Fruit fly (Drosophila melanogaster): ENCODE results near the gene Hcf.

Hcf gene

dm6 chr4:402928-403575, 43.3 kb downstream of the Hcf start:
- peak; percentile 60 for TF ChIP-seq Ets65A (GFP tag)
- TF ChIP-seq CG8388 (GFP tag; optimal IDR thresholded peaks at IDR 0.05): no peak
- no peak for TF ChIP-seq z (GFP tag; IDR thresholded peaks at IDR 0.05)
- TF ChIP-seq TFAM (GFP tag; optimal IDR thresholded peaks at IDR 0.05): no peak
- TF ChIP-seq Blimp-1 (GFP tag; optimal IDR thresholded peaks at IDR 0.05): no peak
- TF ChIP-seq twi (tag; optimal IDR thresholded peaks at IDR 0.05): no peak
- TF ChIP-seq sens (GFP tag): peak; percentile 55
- TF ChIP-seq chm (GFP tag; IDR thresholded peaks at IDR 0.05): no peak
- no peak for TF ChIP-seq Kr (GFP tag; optimal IDR thresholded peaks at IDR 0.05)

DNA sequence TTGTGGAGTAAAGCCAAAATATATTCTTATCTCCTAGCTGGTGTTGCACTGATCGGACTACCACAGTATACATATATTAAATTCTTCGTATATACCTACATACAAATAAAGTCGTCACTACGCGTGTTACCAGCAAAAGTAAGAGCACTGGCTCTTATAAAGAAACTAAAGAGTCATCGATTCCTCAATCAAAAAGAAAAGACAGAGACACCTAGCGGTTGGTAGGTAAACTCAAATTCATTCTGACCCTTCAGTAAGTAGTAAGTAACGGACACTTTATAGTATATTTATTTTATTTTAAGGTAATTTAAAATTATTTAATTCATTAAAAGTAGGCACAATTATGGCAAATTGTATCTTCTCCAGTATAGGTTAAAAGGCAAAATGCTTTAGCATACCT, 44.6 kb downstream of the Hcf start:
- TF ChIP-seq H2.0 (GFP tag; IDR thresholded peaks at IDR 0.05): no peak
- TF ChIP-seq CG12236 (GFP tag; optimal IDR thresholded peaks at IDR 0.05): no peak
- TF ChIP-seq CG13424 (tag; optimal IDR thresholded peaks at IDR 0.05): peak; percentile 44
- peak; percentile 50 for TF ChIP-seq CG31441 (GFP tag; IDR thresholded peaks at IDR 0.05)
- no peak for TF ChIP-seq yki (optimal IDR thresholded peaks at IDR 0.05)
- TF ChIP-seq fd102C (GFP tag; optimal IDR thresholded peaks at IDR 0.05): peak; percentile 49
- no peak for TF ChIP-seq CG10959 (GFP tag; IDR thresholded peaks at IDR 0.05)
- TF ChIP-seq CG17612 (GFP tag; IDR thresholded peaks at IDR 0.05): no peak
- TF ChIP-seq CG3995 (GFP tag; optimal IDR thresholded peaks at IDR 0.05): no peak
- peak; percentile 22 for TF ChIP-seq pfk (GFP tag; optimal IDR thresholded peaks at IDR 0.05)
- TF ChIP-seq Tbp (GFP tag; optimal IDR thresholded peaks at IDR 0.05): no peak
- TF ChIP-seq Xrp1 (GFP tag; IDR thresholded peaks at IDR 0.05): peak; percentile 58; the same call in 1 of the 2 replicates
- TF ChIP-seq ttk (GFP tag; IDR thresholded peaks at IDR 0.05): no peak
- TF ChIP-seq CG4707 (GFP tag; optimal IDR thresholded peaks at IDR 0.05): peak; percentile 78
- TF ChIP-seq Nf-YB (GFP tag; optimal IDR thresholded peaks at IDR 0.05): peak; percentile 37
- no peak for TF ChIP-seq Ssrp (tag; optimal IDR thresholded peaks at IDR 0.05)
- TF ChIP-seq D (optimal IDR thresholded peaks at IDR 0.05): no peak
- peak; percentile 41 for TF ChIP-seq D (GFP tag; optimal IDR thresholded peaks at IDR 0.05)
- peak; percentile 61 for TF ChIP-seq CG1233 (GFP tag; optimal IDR thresholded peaks at IDR 0.05)
- TF ChIP-seq Dp (GFP tag; optimal IDR thresholded peaks at IDR 0.05): no peak
- no peak for TF ChIP-seq CG4854 (GFP tag; optimal IDR thresholded peaks at IDR 0.05)
- TF ChIP-seq sc (optimal IDR thresholded peaks at IDR 0.05): no peak
- TF ChIP-seq sc (GFP tag; optimal IDR thresholded peaks at IDR 0.05): peak; percentile 19
- TF ChIP-seq Atf3 (GFP tag; optimal IDR thresholded peaks at IDR 0.05): no peak
- no peak for TF ChIP-seq bowl (GFP tag; IDR thresholded peaks at IDR 0.05)
- TF ChIP-seq CG2116 (GFP tag; optimal IDR thresholded peaks at IDR 0.05): no peak
- no peak for TF ChIP-seq CG13287 (GFP tag; IDR thresholded peaks at IDR 0.05; ENCODE audit: partially characterized antibody)
- TF ChIP-seq MESR4 (GFP tag; optimal IDR thresholded peaks at IDR 0.05): no peak
- TF ChIP-seq Xbp1 (GFP tag; optimal IDR thresholded peaks at IDR 0.05): peak; percentile 43
- no peak for TF ChIP-seq knrl (GFP tag; IDR thresholded peaks at IDR 0.05; ENCODE audit: partially characterized antibody)
- no peak for TF ChIP-seq maf-S (GFP tag; optimal IDR thresholded peaks at IDR 0.05)
- TF ChIP-seq CG16779 (GFP tag; IDR thresholded peaks at IDR 0.05): no peak
- TF ChIP-seq CG3847 (GFP tag; IDR thresholded peaks at IDR 0.05): no peak
- peak; percentile 19 for TF ChIP-seq CG4328 (GFP tag; optimal IDR thresholded peaks at IDR 0.05)
- no peak for TF ChIP-seq CG9876 (GFP tag; optimal IDR thresholded peaks at IDR 0.05)
- TF ChIP-seq E2f1 (GFP tag; IDR thresholded peaks at IDR 0.05): no peak
- no peak for TF ChIP-seq mld (GFP tag; IDR thresholded peaks at IDR 0.05; ENCODE audit: partially characterized antibody)
- TF ChIP-seq CG15269 (tag; optimal IDR thresholded peaks at IDR 0.05): peak; percentile 70
- TF ChIP-seq pan (optimal IDR thresholded peaks at IDR 0.05): no peak
- peak in 1 of 2 experiments; percentile 30 for TF ChIP-seq pan (GFP tag; optimal IDR thresholded peaks at IDR 0.05 in 1 of 2, IDR thresholded peaks at IDR 0.05 in 1 of 2)
- TF ChIP-seq Sox102F (GFP tag; optimal IDR thresholded peaks at IDR 0.05): no peak
- peak; percentile 65 for TF ChIP-seq CG10979 (tag; optimal IDR thresholded peaks at IDR 0.05)
- TF ChIP-seq CTCF (GFP tag; optimal IDR thresholded peaks at IDR 0.05): peak; percentile 92
